Worm (Caenorhabditis elegans) whole organism, young adult: ENCODE results near the gene ugt-42.

Experiments
- Y79H2A.3 ChIP-seq: fragments of 200-800 bp; sonication (Bioruptor generic); conservative IDR thresholded peaks from 2 replicates; pipeline ENCODE4 v1.3.6; 2022; ENCODE audit warnings: missing genetic modification reagents, missing genetic modification characterization, missing compliant biosample characterization
- cebp-2 ChIP-seq: fragments of 200-800 bp; sonication (Bioruptor generic); IDR thresholded peaks from 2 replicates; pipeline ENCODE4 v1.3.6; 2022; ENCODE audit warnings: missing genetic modification characterization, missing compliant biosample characterization
- ceh-27 ChIP-seq: fragments of 200-800 bp; sonication (Bioruptor generic); optimal IDR thresholded peaks from 2 replicates; lab custom pipeline; 2018; ENCODE audit warnings: mild to moderate bottlenecking, missing genetic modification characterization, moderate library complexity, missing compliant biosample characterization
- efl-1 ChIP-seq: fragments of 150-350 bp; optimal IDR thresholded peaks from 2 replicates; lab custom pipeline; 2014; ENCODE audit warnings: missing biosample characterization, missing genetic modification reagents, missing genetic modification characterization
- fkh-3 ChIP-seq: sonication (generic microtip); optimal IDR thresholded peaks from 2 replicates; lab custom pipeline; 2016; ENCODE audit warnings: mild to moderate bottlenecking, missing genetic modification characterization, missing compliant biosample characterization
- him-1 ChIP-seq: sonication (generic microtip); optimal IDR thresholded peaks from 2 replicates; lab custom pipeline; 2016; ENCODE audit warnings: missing genotype, missing genetic modification reagents, missing genetic modification characterization, missing compliant biosample characterization
- hrde-1 ChIP-seq: sonication (generic microtip); optimal IDR thresholded peaks from 2 replicates; lab custom pipeline; 2016; ENCODE audit warnings: missing genetic modification characterization, mild to moderate bottlenecking, missing compliant biosample characterization, moderate library complexity, missing genotype, missing genetic modification reagents, borderline replicate concordance
- lir-1 ChIP-seq: fragments of 200-800 bp; sonication (Bioruptor generic); conservative IDR thresholded peaks from 2 replicates; pipeline ENCODE4 v1.3.6; 2022; ENCODE audit warnings: missing genetic modification reagents, missing genetic modification characterization, missing compliant biosample characterization
- ztf-18 ChIP-seq: sonication (generic microtip); optimal IDR thresholded peaks from 2 replicates; lab custom pipeline; 2016; ENCODE audit warnings: missing genotype, mild to moderate bottlenecking, missing genetic modification characterization, missing compliant biosample characterization

- TF ChIP-seq hrde-1 (no peak), efl-1 (GFP tag; lab: Kevin White, UChicago) (no peak), lir-1 (no peak), ceh-27 (GFP tag; lab: Kevin White, UChicago) (no peak), ztf-18 (tag; lab: Kevin White, UChicago) (no peak), cebp-2 (GFP tag; lab: Robert Waterston, UW) (no peak), fkh-3 (no peak), him-1 (no peak), Y79H2A.3 (no peak)
These were observed at the start of gene ugt-42 for ce11 chrV:646888-647287.
